Worm (Caenorhabditis elegans): ENCODE measurements around the gene cest-1.1.
A peak's percentile ranks its signal among the peaks of the same experiment; 100 is the strongest.

- TF ChIP-seq dao-5 (tag; optimal IDR thresholded peaks at IDR 0.05) (no peak), him-1 (tag; optimal IDR thresholded peaks at IDR 0.05) (no peak), W03F9.2 (tag; optimal IDR thresholded peaks at IDR 0.05) (peak; percentile 60)
Observed at ce11 chrV:14185438-14185837, 18.9 kb upstream of the cest-1.1 start, which contains the start of the genes trm-1 and ints-2.
